Fruit fly (Drosophila melanogaster) whole organism, pupa: ENCODE results near the gene ETHR.

ENCODE experiments used
- CG10348 ChIP-seq: fragments of 200-800 bp; sonication (Bioruptor generic); IDR thresholded peaks from 2 replicates; pipeline ENCODE4 v1.3.6; 2022; ENCODE audit warnings: missing biosample characterization, missing genetic modification characterization
- CG12605 ChIP-seq: fragments of 200-800 bp; sonication (Bioruptor generic); IDR thresholded peaks from 2 replicates; pipeline ENCODE4 v1.3.6; 2022; ENCODE audit warnings: missing biosample characterization, missing genetic modification characterization
- CG13204 ChIP-seq: fragments of 200-800 bp; sonication (Bioruptor generic); optimal IDR thresholded peaks from 2 replicates; lab custom pipeline; 2018; ENCODE audit warnings: missing biosample characterization, mild to moderate bottlenecking, missing genetic modification characterization, moderate library complexity
- CG14655 ChIP-seq: fragments of 200-800 bp; sonication (Bioruptor generic); optimal IDR thresholded peaks from 3 replicates; lab custom pipeline; 2017; ENCODE audit warnings: mild to moderate bottlenecking, missing biosample characterization, missing genetic modification reagents, missing genetic modification characterization
- CG15710 ChIP-seq: fragments of 200-800 bp; sonication (Bioruptor generic); optimal IDR thresholded peaks from 2 replicates; lab custom pipeline; 2018; ENCODE audit warnings: missing biosample characterization, mild to moderate bottlenecking, missing genetic modification characterization, moderate library complexity
- CG17806 ChIP-seq: fragments of 200-800 bp; sonication (Bioruptor generic); optimal IDR thresholded peaks from 2 replicates; lab custom pipeline; 2018; ENCODE audit warnings: missing biosample characterization, mild to moderate bottlenecking, missing genetic modification characterization, moderate library complexity
- CG32121 ChIP-seq: fragments of 200-800 bp; sonication (Bioruptor generic); IDR thresholded peaks from 2 replicates; pipeline ENCODE4 v1.3.6; 2022; ENCODE audit warnings: missing biosample characterization, missing genetic modification characterization
- CG34367 ChIP-seq: fragments of 200-800 bp; sonication (Bioruptor generic); optimal IDR thresholded peaks from 2 replicates; lab custom pipeline; 2018; ENCODE audit warnings: missing biosample characterization, mild to moderate bottlenecking, missing genetic modification characterization
- CG4496 ChIP-seq: fragments of 200-800 bp; sonication (Bioruptor generic); IDR thresholded peaks from 3 replicates; pipeline ENCODE4 v1.3.6; 2022; ENCODE audit warnings: missing biosample characterization, missing genetic modification characterization
- CG8159 ChIP-seq: fragments of 200-800 bp; sonication (Bioruptor generic); optimal IDR thresholded peaks from 3 replicates; lab custom pipeline; 2018; ENCODE audit warnings: missing biosample characterization, mild to moderate bottlenecking, missing genetic modification characterization, moderate library complexity
- CG8301 ChIP-seq: fragments of 200-800 bp; sonication (Bioruptor generic); optimal IDR thresholded peaks from 2 replicates; lab custom pipeline; 2018; ENCODE audit warnings: missing biosample characterization, mild to moderate bottlenecking, missing genetic modification characterization
- CG9948 ChIP-seq: fragments of 200-800 bp; sonication (Bioruptor generic); optimal IDR thresholded peaks from 2 replicates; lab custom pipeline; 2018; ENCODE audit warnings: missing biosample characterization, mild to moderate bottlenecking, missing genetic modification characterization, moderate library complexity
- D1 ChIP-seq: fragments of 200-800 bp; sonication (Bioruptor generic); optimal IDR thresholded peaks from 2 replicates; lab custom pipeline; 2018; ENCODE audit warnings: missing biosample characterization, mild to moderate bottlenecking, missing genetic modification characterization, moderate library complexity
- EcR ChIP-seq: fragments of 200-800 bp; sonication (Bioruptor generic); optimal IDR thresholded peaks from 3 replicates; lab custom pipeline; 2019; ENCODE audit warnings: missing biosample characterization, missing genetic modification characterization, mild to moderate bottlenecking, moderate library complexity, missing genetic modification reagents
- Ets98B ChIP-seq: fragments of 200-800 bp; sonication (Bioruptor generic); IDR thresholded peaks from 2 replicates; pipeline ENCODE4 v1.3.6; 2022; ENCODE audit warnings: missing biosample characterization, missing genetic modification characterization
- Pif1A ChIP-seq: fragments of 200-800 bp; sonication (Bioruptor generic); optimal IDR thresholded peaks from 3 replicates; lab custom pipeline; 2016; ENCODE audit warnings: missing biosample characterization, missing genetic modification characterization
- Pif1B ChIP-seq: fragments of 200-800 bp; sonication (Bioruptor generic); optimal IDR thresholded peaks from 3 replicates; lab custom pipeline; 2016; ENCODE audit warnings: missing biosample characterization, missing genetic modification characterization
- Snoo ChIP-seq: fragments of 200-800 bp; sonication (Bioruptor generic); optimal IDR thresholded peaks from 3 replicates; lab custom pipeline; 2017; ENCODE audit warnings: missing biosample characterization, mild to moderate bottlenecking, missing genetic modification characterization, inconsistent platforms
- fd96Ca ChIP-seq: fragments of 200-800 bp; sonication (Bioruptor generic); IDR thresholded peaks from 3 replicates; pipeline ENCODE4 v1.3.6; 2022; ENCODE audit warnings: missing biosample characterization, missing genetic modification characterization
- gl ChIP-seq: fragments of 200-800 bp; sonication (Bioruptor generic); optimal IDR thresholded peaks from 2 replicates; lab custom pipeline; 2018; ENCODE audit warnings: missing biosample characterization, mild to moderate bottlenecking, missing genetic modification characterization
- rn ChIP-seq: fragments of 200-800 bp; sonication (Bioruptor generic); IDR thresholded peaks from 2 replicates; pipeline ENCODE4 v1.3.6; 2022; ENCODE audit warnings: missing biosample characterization, missing genetic modification characterization

Gene ETHR

DNA sequence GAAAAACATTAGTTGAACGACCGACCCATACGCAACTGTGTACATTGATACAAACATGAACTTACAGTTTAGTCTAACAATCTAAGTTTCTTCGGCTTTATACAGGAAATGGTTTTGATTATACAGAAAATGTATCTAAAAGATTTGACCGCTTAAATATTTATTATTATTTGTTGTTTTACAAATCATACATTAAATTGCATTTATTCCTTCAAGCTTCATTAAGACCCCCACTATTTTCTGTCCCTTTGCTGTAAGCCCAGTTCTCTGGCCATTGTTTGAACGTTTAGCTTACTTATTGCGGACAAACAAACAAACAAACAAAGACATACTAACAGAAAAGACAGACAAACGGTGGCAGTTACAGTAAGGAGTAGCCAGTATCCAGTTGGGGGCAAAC lies 7.5 kb downstream of the ETHR start:
- TF ChIP-seq CG8301 (tag; lab: Kevin White, UChicago) (peak; percentile 19), CG34367 (tag; lab: Kevin White, UChicago) (no peak), Snoo (tag; lab: Kevin White, UChicago) (no peak), Ets98B (GFP tag; lab: Robert Waterston, UW) (peak; percentile 14; the same call in 1 of the 2 replicates), CG9948 (tag; lab: Kevin White, UChicago) (no peak), CG8159 (tag; lab: Kevin White, UChicago) (no peak), Pif1B (GFP tag; lab: Kevin White, UChicago) (no peak), CG17806 (no peak), CG14655 (GFP tag; lab: Kevin White, UChicago) (peak; percentile 42), D1 (no peak), gl (tag; lab: Kevin White, UChicago) (no peak), CG32121 (peak; percentile 57), CG10348 (GFP tag; lab: Robert Waterston, UW) (no peak), CG13204 (GFP tag; lab: Kevin White, UChicago) (no peak), CG4496 (GFP tag; lab: Robert Waterston, UW) (no peak), EcR (GFP tag; lab: Kevin White, UChicago) (no peak), rn (GFP tag; lab: Robert Waterston, UW) (no peak), fd96Ca (no peak)
- TF ChIP-seq, all 21 proteins: peak for 4

DNA sequence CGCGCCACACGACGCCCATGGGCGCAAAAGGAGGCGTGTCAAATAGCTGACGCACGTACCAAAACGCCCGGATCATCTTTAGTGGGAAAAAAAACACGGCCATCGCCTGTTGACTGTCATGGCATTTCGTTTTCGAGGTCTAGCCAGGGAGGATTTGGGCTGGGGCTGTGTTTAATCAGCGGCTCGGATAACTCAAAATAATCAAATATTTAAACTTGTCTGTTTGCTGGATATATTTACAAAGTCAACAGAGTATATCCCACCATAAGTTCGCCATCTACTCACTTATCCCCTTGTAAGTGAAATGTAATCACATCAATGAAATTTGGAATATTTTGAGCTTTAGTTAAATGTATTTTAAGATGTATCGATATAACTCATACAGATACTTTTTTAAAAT lies 14.0 kb downstream of the ETHR start:
- TF ChIP-seq D1 (no peak), Pif1B (GFP tag; lab: Kevin White, UChicago) (no peak), gl (tag; lab: Kevin White, UChicago) (no peak), CG13204 (GFP tag; lab: Kevin White, UChicago) (no peak), CG8301 (tag; lab: Kevin White, UChicago) (no peak), CG9948 (tag; lab: Kevin White, UChicago) (no peak), rn (GFP tag; lab: Robert Waterston, UW) (no peak), Ets98B (GFP tag; lab: Robert Waterston, UW) (no peak), CG17806 (no peak), CG8159 (tag; lab: Kevin White, UChicago) (no peak), CG10348 (GFP tag; lab: Robert Waterston, UW) (no peak)

DNA sequence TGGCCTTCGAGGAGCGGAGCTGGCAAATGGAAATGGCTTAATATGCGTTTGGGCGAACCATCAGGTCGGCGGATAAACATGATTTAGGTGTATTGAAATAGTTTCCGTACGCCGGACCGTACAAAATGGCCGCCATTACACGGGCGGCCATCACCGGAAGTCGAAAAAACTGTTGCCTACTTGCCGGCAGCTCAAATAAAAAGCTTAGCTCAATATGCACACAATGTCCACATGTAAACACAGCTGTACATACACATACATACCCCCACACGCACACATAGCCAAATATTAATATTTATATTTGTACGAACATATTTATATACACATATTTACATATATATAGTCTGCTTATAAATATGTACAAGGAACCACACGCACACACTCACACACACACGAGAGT lies 16.4 kb downstream of the ETHR start:
- TF ChIP-seq rn (GFP tag; lab: Robert Waterston, UW) (no peak), CG8159 (tag; lab: Kevin White, UChicago) (no peak), CG4496 (GFP tag; lab: Robert Waterston, UW) (peak; percentile 85; the same call in 2 of the 3 replicates), CG9948 (tag; lab: Kevin White, UChicago) (no peak), EcR (GFP tag; lab: Kevin White, UChicago) (no peak), CG14655 (GFP tag; lab: Kevin White, UChicago) (no peak), CG8301 (tag; lab: Kevin White, UChicago) (no peak), Pif1B (GFP tag; lab: Kevin White, UChicago) (no peak), Ets98B (GFP tag; lab: Robert Waterston, UW) (peak; percentile 31; the same call in 1 of the 2 replicates), D1 (no peak), CG10348 (GFP tag; lab: Robert Waterston, UW) (no peak), CG13204 (GFP tag; lab: Kevin White, UChicago) (no peak), CG17806 (no peak), Snoo (tag; lab: Kevin White, UChicago) (peak; percentile 40), CG32121 (no peak), gl (tag; lab: Kevin White, UChicago) (no peak), Pif1A (GFP tag; lab: Kevin White, UChicago) (peak; percentile 17), fd96Ca (peak; percentile 43; the same call in 1 of the 3 replicates), CG34367 (tag; lab: Kevin White, UChicago) (no peak), CG12605 (GFP tag; lab: Robert Waterston, UW) (no peak), CG15710 (tag; lab: Kevin White, UChicago) (no peak)

DNA sequence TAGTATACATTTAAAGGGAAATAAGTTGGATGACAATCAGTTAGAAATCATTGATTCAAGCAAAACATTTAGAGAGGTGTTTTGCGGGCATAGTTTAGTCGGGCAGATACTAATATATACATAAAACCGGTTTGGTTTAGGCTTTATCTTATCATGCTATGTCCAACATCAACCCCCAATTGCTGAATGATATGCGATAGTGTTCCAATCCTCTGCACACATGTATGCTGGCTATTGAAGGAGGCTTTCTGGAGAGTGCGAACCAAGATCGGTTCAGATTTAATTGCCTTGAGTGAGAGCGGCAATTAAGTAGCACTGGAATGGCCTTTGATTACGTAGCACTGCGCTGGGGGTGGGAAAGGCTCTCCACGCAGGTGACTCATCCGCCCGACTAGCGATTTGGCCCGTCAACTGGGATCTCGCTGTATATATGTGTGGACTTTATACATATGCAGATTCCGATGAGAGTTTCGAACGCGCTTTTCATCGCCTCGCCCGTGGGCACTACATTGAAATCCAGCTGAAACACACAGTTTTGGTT lies 21.2 kb downstream of the ETHR start:
- TF ChIP-seq CG32121 = no peak
- no peak for TF ChIP-seq CG14655 (GFP tag; lab: Kevin White, UChicago)
- no peak for TF ChIP-seq Snoo (tag; lab: Kevin White, UChicago)
- no peak for TF ChIP-seq Pif1A (GFP tag; lab: Kevin White, UChicago)
- no peak for TF ChIP-seq rn (GFP tag; lab: Robert Waterston, UW)
- no peak for TF ChIP-seq CG17806
- TF ChIP-seq CG8159 (tag; lab: Kevin White, UChicago) = no peak
- TF ChIP-seq CG8301 (tag; lab: Kevin White, UChicago) = no peak
- no peak for TF ChIP-seq CG34367 (tag; lab: Kevin White, UChicago)
- 0 out of 3 replicates have a peak, but pooled peaks have one; percentile 18 for TF ChIP-seq fd96Ca
- TF ChIP-seq CG12605 (GFP tag; lab: Robert Waterston, UW) = peak; percentile 23; the same call in 1 of the 2 replicates
- no peak for TF ChIP-seq Ets98B (GFP tag; lab: Robert Waterston, UW)
- no peak for TF ChIP-seq D1
- no peak for TF ChIP-seq EcR (GFP tag; lab: Kevin White, UChicago)
- TF ChIP-seq gl (tag; lab: Kevin White, UChicago) = peak; percentile 10
- TF ChIP-seq CG9948 (tag; lab: Kevin White, UChicago) = no peak
- TF ChIP-seq CG10348 (GFP tag; lab: Robert Waterston, UW) = no peak
- TF ChIP-seq Pif1B (GFP tag; lab: Kevin White, UChicago) = no peak
- no peak for TF ChIP-seq CG13204 (GFP tag; lab: Kevin White, UChicago)
- no peak for TF ChIP-seq CG4496 (GFP tag; lab: Robert Waterston, UW)
- no peak for TF ChIP-seq CG15710 (tag; lab: Kevin White, UChicago)

DNA sequence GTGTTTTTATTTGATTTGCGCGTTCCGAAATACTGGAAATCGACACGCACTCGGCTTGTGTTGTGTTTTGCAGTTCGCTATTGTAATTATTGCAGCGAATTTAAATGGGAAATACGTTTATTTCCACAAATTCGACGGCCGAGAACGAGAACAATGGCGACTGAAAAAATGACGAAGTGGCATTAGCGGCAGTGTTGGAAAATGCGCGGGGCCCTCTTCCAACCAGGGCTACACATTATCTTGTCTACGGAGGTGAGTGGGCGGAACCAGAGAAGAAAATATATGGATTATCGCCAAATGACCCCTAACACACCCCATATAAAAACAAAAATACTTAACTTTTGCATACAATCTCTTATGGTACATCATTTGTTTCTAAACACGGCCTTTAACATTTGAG lies 22.1 kb downstream of the ETHR start, which contains the start of gene Rab1:
Rab1 (minus strand) TSS at position 188 of the 400 bp plus-strand sequence.
- TF ChIP-seq CG8159 (tag; lab: Kevin White, UChicago) = peak; percentile 11
- no peak for TF ChIP-seq EcR (GFP tag; lab: Kevin White, UChicago)
- peak; percentile 56 for TF ChIP-seq Snoo (tag; lab: Kevin White, UChicago)
- TF ChIP-seq CG17806 = no peak
- no peak for TF ChIP-seq D1
- TF ChIP-seq CG9948 (tag; lab: Kevin White, UChicago) = no peak
- 0 out of 2 replicates have a peak, but pooled peaks have one; percentile 7 for TF ChIP-seq Ets98B (GFP tag; lab: Robert Waterston, UW)
- TF ChIP-seq fd96Ca = peak; percentile 52; the same call in 1 of the 3 replicates
- TF ChIP-seq CG14655 (GFP tag; lab: Kevin White, UChicago) = no peak
- 0 out of 2 replicates have a peak, but pooled peaks have one; percentile 23 for TF ChIP-seq CG32121
- TF ChIP-seq gl (tag; lab: Kevin White, UChicago) = no peak
- TF ChIP-seq rn (GFP tag; lab: Robert Waterston, UW) = no peak
- no peak for TF ChIP-seq CG15710 (tag; lab: Kevin White, UChicago)
- no peak for TF ChIP-seq Pif1B (GFP tag; lab: Kevin White, UChicago)
- no peak for TF ChIP-seq CG8301 (tag; lab: Kevin White, UChicago)
- TF ChIP-seq CG4496 (GFP tag; lab: Robert Waterston, UW) = 0 out of 3 replicates have a peak, but pooled peaks have one; percentile 62
- no peak for TF ChIP-seq CG10348 (GFP tag; lab: Robert Waterston, UW)
- TF ChIP-seq Pif1A (GFP tag; lab: Kevin White, UChicago) = no peak
